Worm (Caenorhabditis elegans) whole organism, late embryonic: Measurements from ENCODE around the gene ger-1.

Experiments
- K02D7.2 ChIP-seq: sonication (generic microtip); optimal IDR thresholded peaks from 2 replicates; lab custom pipeline; 2017; ENCODE audit warnings: mild to moderate bottlenecking, missing genetic modification characterization, missing compliant biosample characterization
- eyg-1 ChIP-seq: sonication (generic microtip); optimal IDR thresholded peaks from 2 replicates; lab custom pipeline; 2016; ENCODE audit warnings: missing genotype, missing genetic modification characterization, missing compliant biosample characterization
- hlh-30 ChIP-seq: sonication (generic microtip); optimal IDR thresholded peaks from 2 replicates; lab custom pipeline; 2017; ENCODE audit warnings: antibody characterized with exemption, missing genetic modification characterization, missing compliant biosample characterization; ENCODE audit not compliant: insufficient read depth
- hlh-8 ChIP-seq: sonication (generic microtip); optimal IDR thresholded peaks from 2 replicates; lab custom pipeline; 2016; ENCODE audit warnings: missing genotype, missing genetic modification characterization, missing compliant biosample characterization
- pha-4 ChIP-seq: fragments of 150-350 bp; optimal IDR thresholded peaks from 2 replicates; lab custom pipeline; 2018; ENCODE audit warnings: missing biosample characterization, missing genetic modification reagents, missing genetic modification characterization
- ref-2 ChIP-seq: sonication (generic microtip); optimal IDR thresholded peaks from 2 replicates; lab custom pipeline; 2016; ENCODE audit warnings: missing genetic modification characterization, missing compliant biosample characterization
- tbx-2 ChIP-seq: sonication (generic microtip); optimal IDR thresholded peaks from 2 replicates; lab custom pipeline; 2016; ENCODE audit warnings: missing genetic modification characterization, missing compliant biosample characterization

ce11 chrIII:7034252-7035223, 32.7 kb downstream of the ger-1 start:
- TF ChIP-seq pha-4 (tag; lab: Kevin White, UChicago) (no peak), hlh-8 (tag; lab: Kevin White, UChicago) (no peak), eyg-1 (tag; lab: Kevin White, UChicago) (no peak), K02D7.2 (tag; lab: Kevin White, UChicago) (no peak), hlh-30 (no peak), ref-2 (tag; lab: Kevin White, UChicago) (no peak), tbx-2 (tag; lab: Kevin White, UChicago) (no peak)
